Worm (Caenorhabditis elegans) whole organism, L4/young adult: ENCODE data around the gene D2045.7.

Experiments used
- W03F9.2 ChIP-seq: fragments of 150-350 bp; optimal IDR thresholded peaks from 2 replicates; lab custom pipeline; 2014; ENCODE audit warnings: missing biosample characterization, missing genetic modification characterization
- dao-5 ChIP-seq: sonication (generic microtip); optimal IDR thresholded peaks from 2 replicates; lab custom pipeline; 2016; ENCODE audit warnings: missing genotype, missing genetic modification characterization, moderate library complexity, missing compliant biosample characterization
- him-1 ChIP-seq: sonication (generic microtip); optimal IDR thresholded peaks from 2 replicates; lab custom pipeline; 2016; ENCODE audit warnings: missing genotype, missing genetic modification reagents, missing genetic modification characterization, missing compliant biosample characterization

DNA sequence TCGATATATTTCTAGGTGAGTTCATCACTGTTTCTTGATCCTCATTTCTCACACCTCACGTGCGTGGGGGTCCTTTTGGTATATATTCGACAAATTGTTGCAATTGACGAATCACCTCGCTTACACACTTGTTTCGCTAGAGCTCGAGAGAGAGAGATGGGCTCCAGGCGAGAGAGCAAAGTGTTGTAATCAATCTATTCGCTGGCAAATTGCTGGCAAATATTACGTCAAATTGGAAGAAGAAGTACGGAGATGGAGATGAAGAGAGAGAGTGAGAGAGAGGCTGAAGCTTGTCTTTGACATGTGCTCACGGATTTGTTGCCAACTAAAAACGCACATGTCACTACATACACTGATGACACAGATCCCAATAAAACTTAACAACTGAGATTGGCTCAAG lies 46.6 kb downstream of the D2045.7 start:
- TF ChIP-seq W03F9.2 (tag; lab: Kevin White, UChicago) (no peak), him-1 (no peak), dao-5 (no peak)
